Comparison of ENCODE assay signal across 1 fruit fly cellular context in genomic region chr3R:6430206-6430605, dm6.
TF ChIP-seq lines count a peak whose summit lies in the region.

No protein-coding gene starts in this region.

TF ChIP-seq in whole organism, embryonic, 481 proteins besides CTCF, POLR2A, EP300 and RAD21 (continued from another document):
- TF ChIP-seq unc-4 (GFP tag; IDR thresholded peaks at IDR 0.05; lab: Robert Waterston, UW; ENCODE audit: partially characterized antibody), result no peak
- no peak for TF ChIP-seq Dll (GFP tag; IDR thresholded peaks at IDR 0.05; lab: Robert Waterston, UW; ENCODE audit: partially characterized antibody)
- TF ChIP-seq Hand (GFP tag; optimal IDR thresholded peaks at IDR 0.05; lab: Kevin White, UChicago), result peak; percentile 1
- TF ChIP-seq kni (GFP tag; optimal IDR thresholded peaks at IDR 0.05; lab: Kevin White, UChicago), result peak; percentile 34
- TF ChIP-seq crp (GFP tag; optimal IDR thresholded peaks at IDR 0.05; lab: Kevin White, UChicago), result no peak
- no peak for TF ChIP-seq Mad (GFP tag; optimal IDR thresholded peaks at IDR 0.05; lab: Kevin White, UChicago)
- TF ChIP-seq abd-A (tag; optimal IDR thresholded peaks at IDR 0.05; lab: Kevin White, UChicago), result peak; percentile 91
- no peak for TF ChIP-seq Dek (tag; optimal IDR thresholded peaks at IDR 0.05; lab: Kevin White, UChicago)
- no peak for TF ChIP-seq CG13424 (tag; optimal IDR thresholded peaks at IDR 0.05; lab: Kevin White, UChicago)
- TF ChIP-seq ham (GFP tag; IDR thresholded peaks at IDR 0.05; lab: Robert Waterston, UW), result no peak
- TF ChIP-seq aop (GFP tag; IDR thresholded peaks at IDR 0.05; lab: Robert Waterston, UW), result no peak
- no peak for TF ChIP-seq Asciz (GFP tag; optimal IDR thresholded peaks at IDR 0.05; lab: Kevin White, UChicago)
- peak; percentile 42 for TF ChIP-seq crol (GFP tag; IDR thresholded peaks at IDR 0.05; lab: Robert Waterston, UW)
- TF ChIP-seq Abd-B (GFP tag; optimal IDR thresholded peaks at IDR 0.05; lab: Kevin White, UChicago), result no peak
- TF ChIP-seq onecut (GFP tag; IDR thresholded peaks at IDR 0.05; lab: Robert Waterston, UW), result peak; percentile 98
- TF ChIP-seq tup (GFP tag; optimal IDR thresholded peaks at IDR 0.05; lab: Kevin White, UChicago), result no peak
- TF ChIP-seq nerfin-1 (tag; optimal IDR thresholded peaks at IDR 0.05; lab: Kevin White, UChicago), result peak; percentile 74
- TF ChIP-seq pfk (GFP tag; optimal IDR thresholded peaks at IDR 0.05; lab: Kevin White, UChicago), result no peak
- TF ChIP-seq Elba2 (GFP tag; optimal IDR thresholded peaks at IDR 0.05; lab: Kevin White, UChicago), result no peak
- no peak for TF ChIP-seq CG18011 (GFP tag; optimal IDR thresholded peaks at IDR 0.05; lab: Kevin White, UChicago)
- TF ChIP-seq Nf-YC (tag; optimal IDR thresholded peaks at IDR 0.05; lab: Kevin White, UChicago), result peak; percentile 11
- no peak for TF ChIP-seq CG2875 (GFP tag; optimal IDR thresholded peaks at IDR 0.05; lab: Kevin White, UChicago)
- TF ChIP-seq nom (GFP tag; optimal IDR thresholded peaks at IDR 0.05; lab: Kevin White, UChicago), result no peak
- TF ChIP-seq CG10543 (GFP tag; optimal IDR thresholded peaks at IDR 0.05; lab: Kevin White, UChicago), result peak; percentile 12
- TF ChIP-seq ewg (GFP tag; optimal IDR thresholded peaks at IDR 0.05; lab: Kevin White, UChicago), result no peak
- peak; percentile 93 for TF ChIP-seq pros (GFP tag; optimal IDR thresholded peaks at IDR 0.05; lab: Kevin White, UChicago)
- TF ChIP-seq Trl (optimal IDR thresholded peaks at IDR 0.05; lab: Kevin White, UChicago), result no peak
- TF ChIP-seq Trl (GFP tag; optimal IDR thresholded peaks at IDR 0.05; lab: Kevin White, UChicago), result no peak
- TF ChIP-seq gsb-n (tag; optimal IDR thresholded peaks at IDR 0.05; lab: Kevin White, UChicago), result peak; percentile 8
- TF ChIP-seq D (optimal IDR thresholded peaks at IDR 0.05; lab: Kevin White, UChicago), result no peak
- peak; percentile 9 for TF ChIP-seq D (GFP tag; optimal IDR thresholded peaks at IDR 0.05; lab: Kevin White, UChicago)
- TF ChIP-seq row (GFP tag; IDR thresholded peaks at IDR 0.05; lab: Robert Waterston, UW), result no peak
- TF ChIP-seq Hr3 (GFP tag; optimal IDR thresholded peaks at IDR 0.05; lab: Kevin White, UChicago), result no peak
- TF ChIP-seq NC2α (GFP tag; optimal IDR thresholded peaks at IDR 0.05; lab: Kevin White, UChicago), result no peak
